Worm (Caenorhabditis elegans) whole organism, mixed stage, embryonic: ENCODE data around the gene B0462.4.

Experiments used
- blmp-1 ChIP-seq: fragments of 150-350 bp; optimal IDR thresholded peaks from 2 replicates; lab custom pipeline; 2014; ENCODE audit warnings: missing biosample characterization, missing genetic modification characterization
- ceh-83 ChIP-seq: fragments of 200-800 bp; sonication (Bioruptor generic); optimal IDR thresholded peaks from 2 replicates; lab custom pipeline; 2018; ENCODE audit warnings: mild to moderate bottlenecking, missing genetic modification characterization, missing compliant biosample characterization
- lin-13 ChIP-seq: fragments of 150-350 bp; optimal IDR thresholded peaks from 2 replicates; lab custom pipeline; 2014; ENCODE audit warnings: missing biosample characterization, missing genetic modification characterization
- lsy-2 ChIP-seq: fragments of 150-350 bp; optimal IDR thresholded peaks from 2 replicates; lab custom pipeline; 2014; ENCODE audit warnings: missing biosample characterization, missing genetic modification characterization
- mep-1 ChIP-seq: fragments of 150-350 bp; optimal IDR thresholded peaks from 2 replicates; lab custom pipeline; 2017; ENCODE audit warnings: missing biosample characterization, missing genetic modification reagents, missing genetic modification characterization, inconsistent platforms
- nhr-76 ChIP-seq: sonication (generic microtip); optimal IDR thresholded peaks from 2 replicates; lab custom pipeline; 2017; ENCODE audit warnings: missing biosample characterization, missing genetic modification characterization
- unc-39 ChIP-seq: fragments of 150-350 bp; optimal IDR thresholded peaks from 2 replicates; lab custom pipeline; 2014; ENCODE audit warnings: missing biosample characterization, missing genetic modification characterization
- unc-62 ChIP-seq: fragments of 150-350 bp; optimal IDR thresholded peaks from 2 replicates; lab custom pipeline; 2014; ENCODE audit warnings: missing biosample characterization, missing genetic modification reagents, missing genetic modification characterization

DNA sequence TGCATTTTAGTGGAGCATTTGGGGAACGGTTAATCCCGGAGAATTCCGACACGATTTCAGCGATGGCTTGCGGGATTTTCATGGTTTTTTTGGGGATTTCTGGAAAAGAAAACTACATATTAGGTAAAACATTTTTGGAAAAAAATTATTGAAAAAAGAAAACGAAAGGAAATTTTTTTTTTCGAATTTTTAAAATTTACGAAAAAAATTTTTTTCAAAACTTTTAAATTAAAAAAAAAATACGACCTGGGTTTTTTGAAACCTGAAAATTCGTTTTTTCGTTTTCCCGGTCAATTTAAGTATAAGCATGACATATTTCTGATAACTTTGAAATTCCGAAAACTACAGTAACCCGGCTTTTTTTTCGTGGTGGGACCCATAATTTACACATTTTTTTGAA lies 8.8 kb upstream of the B0462.4 start, which contains the start of gene C08E8.10:
- TF ChIP-seq unc-62 (GFP tag; lab: Kevin White, UChicago) (no peak), lsy-2 (tag; lab: Kevin White, UChicago) (no peak), lin-13 (no peak), mep-1 (no peak), nhr-76 (tag; lab: Kevin White, UChicago) (no peak), blmp-1 (no peak), ceh-83 (GFP tag; lab: Kevin White, UChicago) (no peak), unc-39 (tag; lab: Kevin White, UChicago) (no peak)
